Worm (Caenorhabditis elegans) whole organism, young adult: ENCODE data around the gene F43G6.7.

ENCODE experiments used
- F39B2.1 ChIP-seq: fragments of 200-800 bp; sonication (Bioruptor generic); IDR thresholded peaks from 2 replicates; pipeline ENCODE4 v1.3.6; 2022; ENCODE audit warnings: missing genetic modification reagents, missing genetic modification characterization, missing compliant biosample characterization
- bed-2 ChIP-seq: fragments of 200-800 bp; sonication (Bioruptor generic); IDR thresholded peaks from 2 replicates; pipeline ENCODE4 v1.3.6; 2022; ENCODE audit warnings: missing genetic modification reagents, missing genetic modification characterization, missing compliant biosample characterization
- ceh-79 ChIP-seq: sonication (generic microtip); optimal IDR thresholded peaks from 2 replicates; lab custom pipeline; 2017; ENCODE audit warnings: mild to moderate bottlenecking, missing genetic modification characterization, missing compliant biosample characterization
- dpl-1 ChIP-seq: fragments of 150-350 bp; optimal IDR thresholded peaks from 2 replicates; lab custom pipeline; 2014; ENCODE audit warnings: missing biosample characterization, missing genetic modification reagents, missing genetic modification characterization
- let-607 ChIP-seq, 2 experiments: fragments of 200-800 bp in 1 of 2; sonication (Bioruptor generic) in 1 of 2; sonication (generic microtip) in 1 of 2; optimal IDR thresholded peaks; 2 replicates each; lab custom pipeline; 2016 to 2018; ENCODE audit warnings: mild to moderate bottlenecking in 2 of 2, missing compliant biosample characterization in 2 of 2, missing genetic modification characterization in 2 of 2, moderate library complexity in 2 of 2, missing genotype in 1 of 2
- pha-4 ChIP-seq: fragments of 150-350 bp; sonication (generic microtip); optimal IDR thresholded peaks from 2 replicates; lab custom pipeline; 2014; ENCODE audit warnings: missing biosample characterization, missing genetic modification reagents, missing genetic modification characterization
- rcor-1 ChIP-seq: fragments of 200-800 bp; sonication (Bioruptor generic); IDR thresholded peaks from 2 replicates; pipeline ENCODE4 v1.3.6; 2022; ENCODE audit warnings: missing genetic modification reagents, missing genetic modification characterization, missing compliant biosample characterization

ce11 chrII:11854749-11855148, 44.2 kb downstream of the F43G6.7 start:
- no peak for TF ChIP-seq ceh-79 (tag; lab: Kevin White, UChicago)
- TF ChIP-seq let-607 (tag; optimal IDR thresholded peaks at IDR 0.05; lab: Kevin White, UChicago): no peak
- no peak for TF ChIP-seq dpl-1
- no peak for TF ChIP-seq bed-2 (GFP tag; lab: Robert Waterston, UW)
- TF ChIP-seq F39B2.1: no peak
- no peak for TF ChIP-seq pha-4 (tag; lab: Kevin White, UChicago)
- no peak for TF ChIP-seq rcor-1 (GFP tag; lab: Robert Waterston, UW)
